Worm (Caenorhabditis elegans) whole organism, late embryonic: ENCODE data around the gene C03E10.3.

ENCODE experiments used
- hlh-30 ChIP-seq: sonication (generic microtip); optimal IDR thresholded peaks from 2 replicates; lab custom pipeline; 2017; ENCODE audit warnings: antibody characterized with exemption, missing genetic modification characterization, missing compliant biosample characterization; ENCODE audit not compliant: insufficient read depth
- pat-9 ChIP-seq: fragments of 200-800 bp; sonication (Bioruptor generic); optimal IDR thresholded peaks from 2 replicates; lab custom pipeline; 2018; ENCODE audit warnings: mild to moderate bottlenecking, missing genetic modification characterization, moderate library complexity, missing compliant biosample characterization
- pha-2 ChIP-seq: sonication (generic microtip); optimal IDR thresholded peaks from 2 replicates; lab custom pipeline; 2017; ENCODE audit warnings: mild to moderate bottlenecking, missing genetic modification characterization, missing compliant biosample characterization

- TF ChIP-seq pha-2 (tag; lab: Kevin White, UChicago) (no peak), hlh-30 (tag; lab: Kevin White, UChicago) (no peak), pat-9 (tag; lab: Kevin White, UChicago) (peak; percentile 19)
Observed at ce11 chrV:11308915-11309314, 22.7 kb downstream of the C03E10.3 start.
